Worm (Caenorhabditis elegans) whole organism, dauer: ENCODE data around the gene myo-3.

Source experiments
- unc-62 ChIP-seq: sonication (generic microtip); optimal IDR thresholded peaks from 2 replicates; lab custom pipeline; 2017; ENCODE audit warnings: missing biosample characterization, missing genetic modification reagents, missing genetic modification characterization

Gene myo-3

DNA sequence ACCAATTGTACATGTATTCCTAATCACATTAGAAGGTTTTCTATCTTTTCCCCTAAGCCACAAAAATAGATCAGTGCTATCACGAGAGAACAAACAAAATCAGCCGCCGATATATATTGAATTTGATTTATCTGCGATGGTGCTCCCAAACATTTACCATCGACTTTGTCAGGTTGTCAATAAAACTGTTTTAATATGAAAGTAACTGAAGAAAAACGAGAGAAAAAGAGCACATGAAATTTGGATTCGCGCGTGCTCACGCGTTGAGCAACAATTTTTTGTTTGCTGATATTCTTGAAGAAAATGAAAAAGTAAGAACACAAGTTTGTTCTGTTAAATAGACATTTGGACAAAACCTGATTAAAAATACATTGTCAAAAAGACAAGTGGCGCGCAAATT, 45.3 kb downstream of the myo-3 start:
- no peak for TF ChIP-seq unc-62

DNA sequence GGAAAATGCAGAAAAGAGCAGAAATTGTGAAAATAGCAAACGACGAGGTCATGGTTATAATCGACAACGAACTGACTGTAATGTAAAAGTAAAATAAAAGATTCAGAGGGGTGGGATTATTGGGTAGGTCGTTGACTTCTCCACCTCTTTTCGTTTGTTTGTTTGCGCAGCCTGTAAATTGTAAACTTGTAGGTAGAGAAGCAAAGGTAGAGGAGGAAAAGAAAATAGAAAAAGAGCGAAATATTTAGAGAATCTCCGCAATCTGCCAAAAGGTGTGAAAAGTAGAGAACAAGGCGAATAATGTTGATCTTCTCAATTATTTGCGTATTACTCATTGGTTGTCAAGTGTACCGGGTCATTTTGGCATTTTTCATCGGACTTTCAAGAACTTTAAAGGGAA, 46.8 kb downstream of the myo-3 start, which contains the start of gene ZK863.8:
ZK863.8 (minus strand) TSS at position 173 of the 400 bp plus-strand sequence.
- TF ChIP-seq unc-62: no peak

- no peak for TF ChIP-seq unc-62
Observed at ce11 chrV:12184308-12184999, 49.7 kb downstream of the myo-3 start, which contains the start of gene srd-4. Gene srd-4 (plus strand): TSS chrV:12184949.

- TF ChIP-seq unc-62: no peak
Observed at ce11 chrV:12183854-12184253, 50.3 kb downstream of the myo-3 start, which contains the start of gene usip-1. Gene usip-1 (minus strand): TSS chrV:12184194.

ce11 chrV:12181310-12181709, 52.8 kb downstream of the myo-3 start, which contains the start of gene elpc-3:
Gene elpc-3 (minus strand): TSS chrV:12181410.
- no peak for TF ChIP-seq unc-62

DNA sequence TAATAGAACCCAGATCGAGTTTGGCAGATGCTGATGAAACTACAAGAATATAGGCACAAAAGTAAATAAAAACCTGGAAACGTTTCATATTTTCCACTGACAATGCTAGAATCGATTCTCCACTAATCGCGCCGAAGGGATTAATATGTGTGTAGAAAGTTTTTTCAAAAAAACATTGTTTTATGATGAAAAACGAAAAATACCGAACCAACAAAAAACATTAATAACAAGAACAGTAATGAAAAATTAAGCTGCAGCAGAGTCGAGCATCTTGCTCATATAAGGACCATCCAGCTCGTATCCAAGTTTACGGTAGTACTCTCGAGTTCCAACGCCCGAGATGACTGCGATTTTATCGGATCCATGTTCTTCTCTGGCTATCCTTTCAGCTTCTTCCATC, 54.8 kb downstream of the myo-3 start, which contains the start of gene clec-224:
clec-224 (minus strand) TSS at position 101 of the 400 bp plus-strand sequence.
- TF ChIP-seq unc-62: no peak
